Worm (Caenorhabditis elegans): ENCODE measurements around the gene Y105C5A.9.
"Not testable (repeated sequence)": the region's sequence is repeated elsewhere in the genome, so short reads cannot be mapped to it uniquely, and the experiment has no call there.

Y105C5A.9 gene

ce11 chrIV:15631217-15631616 is at the start of gene Y105C5A.9:
Gene Y105C5A.9, plus strand, starts transcription at chrIV:15631517.
- TF ChIP-seq nhr-102 (tag; optimal IDR thresholded peaks at IDR 0.05), result no peak
- TF ChIP-seq nhr-76 (tag; optimal IDR thresholded peaks at IDR 0.05), result no peak
- TF ChIP-seq skn-1 (tag; optimal IDR thresholded peaks at IDR 0.05), result no peak
- TF ChIP-seq lir-3 (tag; optimal IDR thresholded peaks at IDR 0.05), result no peak
- no peak for TF ChIP-seq ceh-82 (tag; optimal IDR thresholded peaks at IDR 0.05)

ce11 chrIV:15583620-15584019 is 47.7 kb upstream of the Y105C5A.9 start, which contains the start of gene Y105C5A.508:
Gene Y105C5A.508, plus strand, starts transcription at chrIV:15583920.
- TF ChIP-seq nhr-77 (tag; optimal IDR thresholded peaks at IDR 0.05), result no peak

- TF ChIP-seq set-16 (GFP tag; IDR thresholded peaks at IDR 0.05) (no peak), unc-39 (tag; optimal IDR thresholded peaks at IDR 0.05) (no peak), sdz-12 (GFP tag; optimal IDR thresholded peaks at IDR 0.05) (no peak), Y105C5A.15 (GFP tag; IDR thresholded peaks at IDR 0.05) (no peak), nhr-11 (tag; optimal IDR thresholded peaks at IDR 0.05) (no peak), aha-1 (tag) (peak; percentile 93), lin-1 (GFP tag; IDR thresholded peaks at IDR 0.05) (no peak)
These were observed 42.4 kb upstream of the Y105C5A.9 start for ce11 chrIV:15588879-15589278.

ce11 chrIV:15590397-15590796 is 40.9 kb upstream of the Y105C5A.9 start, which contains the start of gene abu-5:
Gene abu-5, plus strand, starts transcription at chrIV:15590697.
- not testable (repeated sequence) for TF ChIP-seq daf-16 (GFP tag; optimal IDR thresholded peaks at IDR 0.05)
- peak; percentile 17 for TF ChIP-seq daf-16 (tag; optimal IDR thresholded peaks at IDR 0.05)

DNA sequence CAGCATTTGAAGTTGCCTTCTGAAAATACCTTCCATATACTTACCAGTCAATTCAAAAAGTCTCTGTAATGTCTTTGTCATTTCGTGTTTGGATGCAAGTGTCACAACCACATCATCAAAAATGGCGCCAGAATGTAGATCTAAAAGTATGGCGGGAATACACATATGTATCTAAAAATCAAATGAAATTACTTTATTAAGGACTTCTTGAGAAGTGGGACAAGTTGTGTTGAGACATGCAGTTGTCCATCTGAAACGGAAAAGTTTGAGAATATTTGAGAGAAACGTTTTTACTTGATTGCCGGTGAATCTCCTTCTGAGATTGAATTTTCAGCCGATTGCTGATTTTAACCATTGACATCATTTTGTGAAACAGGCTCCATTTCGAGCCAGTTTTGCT is 39.3 kb upstream of the Y105C5A.9 start:
- TF ChIP-seq zip-11 (GFP tag; IDR thresholded peaks at IDR 0.05) (no peak), aha-1 (tag) (peak; percentile 62), unc-62 (GFP tag; optimal IDR thresholded peaks at IDR 0.05 in 1 of 2) (peak in 1 of 2 experiments; percentile 83), unc-62 (tag; optimal IDR thresholded peaks at IDR 0.05) (no peak), ctbp-1 (GFP tag; IDR thresholded peaks at IDR 0.05) (no peak), ceh-32 (tag; optimal IDR thresholded peaks at IDR 0.05; ENCODE audit: poor library complexity) (no peak)

ce11 chrIV:15593078-15593477 is 38.2 kb upstream of the Y105C5A.9 start:
- no peak for TF ChIP-seq mep-1 (tag; optimal IDR thresholded peaks at IDR 0.05)
- peak; percentile 51 for TF ChIP-seq pqm-1 (tag; optimal IDR thresholded peaks at IDR 0.05)
- TF ChIP-seq nhr-10 (tag; optimal IDR thresholded peaks at IDR 0.05), result no peak
- TF ChIP-seq unc-39 (tag; optimal IDR thresholded peaks at IDR 0.05), result no peak
- TF ChIP-seq madf-5 (GFP tag; IDR thresholded peaks at IDR 0.05), result no peak
- no peak for TF ChIP-seq ZK546.5 (tag; optimal IDR thresholded peaks at IDR 0.05)
- no peak for TF ChIP-seq lir-3 (tag; optimal IDR thresholded peaks at IDR 0.05)
- no peak for TF ChIP-seq fos-1 (tag; optimal IDR thresholded peaks at IDR 0.05)
- TF ChIP-seq lin-38 (GFP tag; IDR thresholded peaks at IDR 0.05), result no peak
- TF ChIP-seq dmd-8 (GFP tag; IDR thresholded peaks at IDR 0.05), result no peak
- TF ChIP-seq daf-16 (GFP tag; optimal IDR thresholded peaks at IDR 0.05), result no peak
- TF ChIP-seq daf-16 (tag; optimal IDR thresholded peaks at IDR 0.05), result peak; percentile 50
- TF ChIP-seq nhr-11 (tag; optimal IDR thresholded peaks at IDR 0.05), result no peak
- TF ChIP-seq nhr-76 (tag; optimal IDR thresholded peaks at IDR 0.05), result no peak
- TF ChIP-seq nhr-28 (tag; optimal IDR thresholded peaks at IDR 0.05), result peak; percentile 55
- no peak for TF ChIP-seq hmg-1.1 (GFP tag; IDR thresholded peaks at IDR 0.05)
- no peak for TF ChIP-seq Y105C5A.15 (GFP tag; IDR thresholded peaks at IDR 0.05)
- no peak for TF ChIP-seq ceh-62 (tag; optimal IDR thresholded peaks at IDR 0.05)
- no peak for TF ChIP-seq daf-8 (GFP tag; IDR thresholded peaks at IDR 0.05)
- TF ChIP-seq lin-1 (GFP tag; IDR thresholded peaks at IDR 0.05), result no peak

Measured in whole organism, L4 larva.